Worm (Caenorhabditis elegans) whole organism, L2 larva: ENCODE results near the gene K08E3.2.

Source experiments
- C34F6.9 ChIP-seq: fragments of 150-350 bp; optimal IDR thresholded peaks from 2 replicates; lab custom pipeline; 2014; ENCODE audit warnings: missing biosample characterization, missing genetic modification characterization
- F13H6.1 ChIP-seq: sonication (generic microtip); optimal IDR thresholded peaks from 2 replicates; lab custom pipeline; 2016; ENCODE audit warnings: missing genetic modification characterization, missing compliant biosample characterization
- R02D3.7 ChIP-seq: fragments of 150-350 bp; optimal IDR thresholded peaks from 2 replicates; lab custom pipeline; 2014; ENCODE audit warnings: missing biosample characterization, missing genetic modification characterization
- Y55F3AM.14 ChIP-seq: fragments of 200-800 bp; sonication (Bioruptor generic); optimal IDR thresholded peaks from 2 replicates; lab custom pipeline; 2018; ENCODE audit warnings: mild to moderate bottlenecking, missing genetic modification characterization, missing compliant biosample characterization
- alr-1 ChIP-seq: fragments of 150-350 bp; optimal IDR thresholded peaks from 2 replicates; lab custom pipeline; 2014; ENCODE audit warnings: missing biosample characterization, missing genetic modification characterization
- ama-1 ChIP-seq: fragments of 150-350 bp; optimal IDR thresholded peaks from 2 replicates; lab custom pipeline; 2018; ENCODE audit warnings: inconsistent platforms
- blmp-1 ChIP-seq: sonication (generic microtip); optimal IDR thresholded peaks from 2 replicates; lab custom pipeline; 2017; ENCODE audit warnings: missing genetic modification characterization, mild to moderate bottlenecking, missing compliant biosample characterization, antibody characterized with exemption, moderate library complexity; ENCODE audit not compliant: insufficient read depth
- ceh-82 ChIP-seq: fragments of 150-350 bp; optimal IDR thresholded peaks from 2 replicates; lab custom pipeline; 2014; ENCODE audit warnings: missing biosample characterization, missing genetic modification characterization
- crh-2 ChIP-seq: sonication (generic microtip); optimal IDR thresholded peaks from 2 replicates; lab custom pipeline; 2017; ENCODE audit warnings: missing biosample characterization, missing genetic modification characterization
- dmd-4 ChIP-seq: sonication (generic microtip); optimal IDR thresholded peaks from 2 replicates; lab custom pipeline; 2017; ENCODE audit warnings: missing biosample characterization, missing genetic modification characterization
- egl-27 ChIP-seq: sonication (generic microtip); optimal IDR thresholded peaks from 3 replicates; lab custom pipeline; 2017; ENCODE audit warnings: missing biosample characterization, missing genetic modification reagents, missing genetic modification characterization
- elt-1 ChIP-seq: fragments of 150-350 bp; optimal IDR thresholded peaks from 2 replicates; lab custom pipeline; 2014; ENCODE audit warnings: missing biosample characterization, missing genetic modification characterization
- fos-1 ChIP-seq: fragments of 150-350 bp; optimal IDR thresholded peaks from 2 replicates; lab custom pipeline; 2014; ENCODE audit warnings: missing biosample characterization, missing genetic modification characterization
- gmeb-1 ChIP-seq: fragments of 150-350 bp; optimal IDR thresholded peaks from 2 replicates; lab custom pipeline; 2014; ENCODE audit warnings: missing biosample characterization, missing genetic modification characterization
- lin-11 ChIP-seq: fragments of 150-350 bp; sonication (generic microtip); optimal IDR thresholded peaks from 2 replicates; lab custom pipeline; 2014; ENCODE audit warnings: missing biosample characterization, missing genetic modification characterization, inconsistent platforms, mixed read lengths
- lin-13 ChIP-seq: fragments of 150-350 bp; optimal IDR thresholded peaks from 2 replicates; lab custom pipeline; 2014; ENCODE audit warnings: missing biosample characterization, missing genetic modification reagents, missing genetic modification characterization
- lin-39 ChIP-seq: fragments of 150-350 bp; optimal IDR thresholded peaks from 2 replicates; lab custom pipeline; 2014; ENCODE audit warnings: missing biosample characterization, missing genetic modification reagents, missing genetic modification characterization
- lsy-2 ChIP-seq, 2 experiments: fragments of 150-350 bp in 1 of 2; sonication (generic microtip) in 1 of 2; optimal IDR thresholded peaks; 2 replicates each; lab custom pipeline; 2014 to 2017; ENCODE audit warnings: missing biosample characterization in 2 of 2, missing genetic modification characterization in 2 of 2
- mbf-1 ChIP-seq: sonication (generic microtip); optimal IDR thresholded peaks from 2 replicates; lab custom pipeline; 2017; ENCODE audit warnings: missing biosample characterization, missing genetic modification characterization
- mdl-1 ChIP-seq, 2 experiments: fragments of 150-350 bp in 1 of 2; sonication (generic microtip) in 1 of 2; optimal IDR thresholded peaks; 2 replicates each; lab custom pipeline; 2017; ENCODE audit warnings: missing biosample characterization in 2 of 2, missing genetic modification characterization in 2 of 2
- nhr-11 ChIP-seq: fragments of 150-350 bp; optimal IDR thresholded peaks from 2 replicates; lab custom pipeline; 2014; ENCODE audit warnings: missing biosample characterization, missing genetic modification characterization
- nhr-12 ChIP-seq: fragments of 150-350 bp; optimal IDR thresholded peaks from 2 replicates; lab custom pipeline; 2014; ENCODE audit warnings: missing biosample characterization, missing genetic modification characterization
- nhr-129 ChIP-seq: fragments of 150-350 bp; optimal IDR thresholded peaks from 2 replicates; lab custom pipeline; 2014; ENCODE audit warnings: missing biosample characterization, missing genetic modification characterization
- nhr-21 ChIP-seq: fragments of 150-350 bp; optimal IDR thresholded peaks from 2 replicates; lab custom pipeline; 2014; ENCODE audit warnings: missing biosample characterization, missing genetic modification characterization
- nhr-23 ChIP-seq: fragments of 150-350 bp; optimal IDR thresholded peaks from 2 replicates; lab custom pipeline; 2014; ENCODE audit warnings: missing biosample characterization, missing genetic modification reagents, missing genetic modification characterization
- nhr-6 ChIP-seq: fragments of 150-350 bp; optimal IDR thresholded peaks from 2 replicates; lab custom pipeline; 2014; ENCODE audit warnings: missing biosample characterization, missing genetic modification characterization
- nhr-77 ChIP-seq: fragments of 150-350 bp; optimal IDR thresholded peaks from 2 replicates; lab custom pipeline; 2014; ENCODE audit warnings: missing biosample characterization, missing genetic modification characterization
- peb-1 ChIP-seq: fragments of 150-350 bp; optimal IDR thresholded peaks from 2 replicates; lab custom pipeline; 2014; ENCODE audit warnings: missing biosample characterization, missing genetic modification characterization
- skn-1 ChIP-seq: sonication (generic microtip); optimal IDR thresholded peaks from 2 replicates; lab custom pipeline; 2017; ENCODE audit warnings: missing biosample characterization, missing genetic modification characterization
- sma-9 ChIP-seq, 2 experiments: fragments of 150-350 bp in 1 of 2; sonication (generic microtip) in 1 of 2; optimal IDR thresholded peaks; 2 replicates each; lab custom pipeline; 2014 to 2016; ENCODE audit warnings: missing genetic modification characterization in 2 of 2, mild to moderate bottlenecking in 1 of 2, missing biosample characterization in 1 of 2, missing compliant biosample characterization in 1 of 2, missing genetic modification reagents in 1 of 2, moderate library complexity in 1 of 2
- snpc-4 ChIP-seq: fragments of 150-350 bp; optimal IDR thresholded peaks from 2 replicates; lab custom pipeline; 2014; ENCODE audit warnings: missing biosample characterization, missing genetic modification characterization
- unc-39 ChIP-seq: fragments of 150-350 bp; optimal IDR thresholded peaks from 2 replicates; lab custom pipeline; 2014; ENCODE audit warnings: missing biosample characterization, missing genetic modification characterization
- unc-62 ChIP-seq: fragments of 150-350 bp; optimal IDR thresholded peaks from 2 replicates; lab custom pipeline; 2014; ENCODE audit warnings: missing biosample characterization, missing genetic modification reagents, missing genetic modification characterization
- zag-1 ChIP-seq: fragments of 150-350 bp; optimal IDR thresholded peaks from 2 replicates; lab custom pipeline; 2014; ENCODE audit warnings: missing biosample characterization, missing genetic modification characterization
- ztf-1 ChIP-seq: fragments of 200-800 bp; sonication (Bioruptor generic); conservative IDR thresholded peaks from 2 replicates; pipeline ENCODE4 v1.3.6; 2022; ENCODE audit warnings: missing genetic modification characterization, missing compliant biosample characterization
- ztf-11 ChIP-seq: sonication (generic microtip); optimal IDR thresholded peaks from 2 replicates; lab custom pipeline; 2017; ENCODE audit warnings: missing biosample characterization, missing genetic modification characterization
- ztf-4 ChIP-seq: fragments of 150-350 bp; optimal IDR thresholded peaks from 2 replicates; lab custom pipeline; 2014; ENCODE audit warnings: missing biosample characterization, missing genetic modification characterization

Gene K08E3.2

ce11 chrIII:13717505-13717904 is 31.0 kb downstream of the K08E3.2 start (continued):
- peak; percentile 31 for TF ChIP-seq egl-27 (tag; lab: Kevin White, UChicago)
- no peak for TF ChIP-seq skn-1 (tag; lab: Kevin White, UChicago)
- no peak for TF ChIP-seq snpc-4
- no peak for TF ChIP-seq ceh-82 (tag; lab: Kevin White, UChicago)
- no peak for TF ChIP-seq unc-39 (tag; lab: Kevin White, UChicago)
- peak; percentile 38 for TF ChIP-seq lin-13 (GFP tag; lab: Kevin White, UChicago)
- TF ChIP-seq gmeb-1: no peak
- no peak for TF ChIP-seq nhr-77 (tag; lab: Kevin White, UChicago)
- peak; percentile 21 for TF ChIP-seq blmp-1
- peak; percentile 71 for TF ChIP-seq nhr-129 (tag; lab: Kevin White, UChicago)
- no peak for TF ChIP-seq ztf-11 (tag; lab: Kevin White, UChicago)
- TF ChIP-seq crh-2 (tag; lab: Kevin White, UChicago): peak; percentile 45
- peak in 1 of 2 experiments; percentile 59 for TF ChIP-seq lsy-2 (tag; optimal IDR thresholded peaks at IDR 0.05; lab: Kevin White, UChicago)
- TF ChIP-seq, all 48 proteins: peak for 17

DNA sequence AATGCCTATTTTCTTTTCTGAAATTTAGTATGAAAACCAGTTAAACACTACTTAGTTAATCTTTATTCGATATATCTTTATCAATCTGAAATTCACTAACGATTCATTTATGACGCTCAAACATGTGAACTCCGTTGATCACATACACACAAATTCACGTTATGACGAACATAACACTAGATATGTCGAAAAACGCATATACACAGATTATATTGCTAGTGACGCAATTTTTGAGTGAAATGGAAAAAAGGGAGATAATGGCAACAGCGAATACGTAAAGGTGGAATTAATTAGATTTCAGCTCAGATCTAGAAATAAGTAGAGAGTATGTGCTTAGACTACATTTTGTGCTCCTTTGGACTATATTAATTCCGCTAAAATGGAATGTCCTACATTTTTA is 31.7 kb downstream of the K08E3.2 start:
- TF ChIP-seq lin-13 (GFP tag; lab: Kevin White, UChicago) (no peak), lsy-2 (tag; optimal IDR thresholded peaks at IDR 0.05; lab: Kevin White, UChicago) (no peak), nhr-129 (tag; lab: Kevin White, UChicago) (no peak), nhr-21 (tag; lab: Kevin White, UChicago) (peak; percentile 25)
- TF ChIP-seq, all 48 proteins: peak for 1

DNA sequence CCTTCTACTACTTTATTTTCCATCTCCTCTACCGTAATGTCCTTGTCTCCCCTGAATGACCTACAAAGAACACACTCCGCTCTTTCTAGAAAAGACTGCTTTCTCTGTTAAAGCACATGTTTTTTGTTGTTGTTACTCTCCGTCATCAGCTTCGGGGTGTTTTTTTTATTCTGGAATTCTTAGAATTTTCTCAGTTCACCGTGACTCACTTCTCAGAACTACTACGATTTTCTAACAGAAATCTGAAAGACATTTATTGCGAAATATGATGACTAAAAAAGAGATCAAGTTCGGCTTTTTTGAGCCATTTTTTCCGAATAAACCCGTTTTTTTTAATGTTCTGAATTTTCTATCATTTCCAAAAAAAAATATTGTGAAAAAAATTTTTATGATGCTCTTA is 32.2 kb downstream of the K08E3.2 start:
- TF ChIP-seq nhr-12: no peak
- TF ChIP-seq F13H6.1 (tag; lab: Kevin White, UChicago): no peak
- peak in 1 of 2 experiments; percentile 57 for TF ChIP-seq lsy-2 (tag; optimal IDR thresholded peaks at IDR 0.05; lab: Kevin White, UChicago)
- peak; percentile 51 for TF ChIP-seq ztf-4 (tag; lab: Kevin White, UChicago)
- TF ChIP-seq crh-2 (tag; lab: Kevin White, UChicago): peak; percentile 7
- TF ChIP-seq zag-1: no peak
- no peak for TF ChIP-seq nhr-77 (tag; lab: Kevin White, UChicago)
- TF ChIP-seq lin-39 (tag; lab: Kevin White, UChicago): no peak
- peak; percentile 40 for TF ChIP-seq sma-9 (GFP tag; optimal IDR thresholded peaks at IDR 0.05; lab: Kevin White, UChicago)
- TF ChIP-seq sma-9 (tag; optimal IDR thresholded peaks at IDR 0.05; lab: Kevin White, UChicago): no peak
- peak; percentile 59 for TF ChIP-seq nhr-21 (tag; lab: Kevin White, UChicago)
- no peak for TF ChIP-seq mdl-1 (tag; optimal IDR thresholded peaks at IDR 0.05; lab: Kevin White, UChicago)
- no peak for TF ChIP-seq elt-1
- TF ChIP-seq C34F6.9 (tag; lab: Kevin White, UChicago): peak; percentile 45
- no peak for TF ChIP-seq Y55F3AM.14 (GFP tag; lab: Kevin White, UChicago)
- TF ChIP-seq dmd-4 (tag; lab: Kevin White, UChicago): peak; percentile 34

DNA sequence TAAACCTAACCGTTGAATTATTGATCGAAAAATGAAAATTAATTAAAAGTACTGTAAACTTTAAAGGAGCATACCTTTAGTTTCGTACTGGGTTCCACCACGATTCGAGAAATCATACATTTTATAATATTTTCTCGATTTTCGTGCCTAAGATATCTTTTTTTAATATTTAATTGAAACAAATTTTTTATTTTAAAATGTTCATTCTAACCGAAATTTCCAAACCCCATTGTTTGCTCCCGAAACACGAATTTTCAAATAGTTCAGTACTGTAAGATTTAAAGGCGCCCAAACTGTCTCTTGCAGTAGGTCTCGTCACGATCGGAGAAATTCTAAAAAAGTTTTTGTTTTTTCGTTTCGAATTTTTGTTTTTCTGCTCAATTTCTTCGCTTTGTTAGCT is 33.5 kb downstream of the K08E3.2 start:
- no peak for TF ChIP-seq unc-39 (tag; lab: Kevin White, UChicago)
- TF ChIP-seq nhr-11 (tag; lab: Kevin White, UChicago): no peak
- TF ChIP-seq nhr-6 (tag; lab: Kevin White, UChicago): no peak
- no peak for TF ChIP-seq elt-1
- TF ChIP-seq crh-2 (tag; lab: Kevin White, UChicago): no peak
- TF ChIP-seq snpc-4: no peak
- no peak for TF ChIP-seq nhr-129 (tag; lab: Kevin White, UChicago)
- no peak for TF ChIP-seq mbf-1 (tag; lab: Kevin White, UChicago)
- no peak for TF ChIP-seq alr-1 (tag; lab: Kevin White, UChicago)
- no peak for TF ChIP-seq nhr-23 (tag; lab: Kevin White, UChicago)
- TF ChIP-seq lin-13 (GFP tag; lab: Kevin White, UChicago): no peak
- TF ChIP-seq nhr-21 (tag; lab: Kevin White, UChicago): no peak
- no peak for TF ChIP-seq lin-11 (tag; lab: Kevin White, UChicago)
- no peak for TF ChIP-seq unc-62 (GFP tag; lab: Kevin White, UChicago)

DNA sequence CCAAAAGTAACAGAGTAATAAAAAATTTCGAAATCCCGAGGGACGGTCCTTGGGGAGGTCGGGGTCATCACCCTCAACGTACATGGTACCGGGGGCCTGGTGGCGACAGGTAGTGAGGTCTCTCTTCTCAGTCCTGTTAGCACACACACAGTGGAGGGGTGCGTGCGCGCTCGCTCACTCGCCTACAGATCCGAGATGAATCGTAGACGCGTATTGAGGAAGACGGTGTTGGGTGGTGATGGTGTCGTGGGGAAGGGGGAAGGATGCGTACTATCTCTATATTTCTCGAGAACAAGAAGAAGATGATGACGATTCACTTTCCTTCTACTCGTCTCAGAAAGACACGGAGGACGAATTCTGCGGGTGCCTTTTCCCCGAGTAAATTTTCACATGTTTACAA is 34.7 kb downstream of the K08E3.2 start:
- TF ChIP-seq nhr-12: no peak
- no peak for TF ChIP-seq ceh-82 (tag; lab: Kevin White, UChicago)
- TF ChIP-seq lin-39 (tag; lab: Kevin White, UChicago): no peak
- TF ChIP-seq lin-13 (GFP tag; lab: Kevin White, UChicago): no peak
- TF ChIP-seq fos-1 (tag; lab: Kevin White, UChicago): no peak
- TF ChIP-seq nhr-77 (tag; lab: Kevin White, UChicago): no peak
- TF ChIP-seq ztf-1 (GFP tag; lab: Robert Waterston, UW): no peak
- no peak for TF ChIP-seq R02D3.7 (tag; lab: Kevin White, UChicago)
- TF ChIP-seq ama-1 (lab: Kevin White, UChicago): no peak
- no peak for TF ChIP-seq elt-1
- no peak for TF ChIP-seq peb-1 (tag; lab: Kevin White, UChicago)
- TF ChIP-seq, all 48 proteins: peak for 0
